Worm (Caenorhabditis elegans) whole organism, young adult: ENCODE measurements around the gene pfd-5.

ENCODE experiments used
- B0035.1 ChIP-seq: sonication (generic microtip); optimal IDR thresholded peaks from 2 replicates; lab custom pipeline; 2016; ENCODE audit warnings: missing genetic modification characterization, mild to moderate bottlenecking, missing compliant biosample characterization, missing genotype, missing genetic modification reagents
- D2030.7 ChIP-seq: fragments of 200-800 bp; sonication (Bioruptor generic); IDR thresholded peaks from 2 replicates; pipeline ENCODE4 v1.3.6; 2022; ENCODE audit warnings: missing genetic modification reagents, missing genetic modification characterization, missing compliant biosample characterization
- F10E7.11 ChIP-seq: sonication (generic microtip); optimal IDR thresholded peaks from 2 replicates; lab custom pipeline; 2017; ENCODE audit warnings: mild to moderate bottlenecking, missing genetic modification characterization, moderate library complexity, missing compliant biosample characterization
- F22D6.2 ChIP-seq: sonication (generic microtip); optimal IDR thresholded peaks from 2 replicates; lab custom pipeline; 2016; ENCODE audit warnings: mild to moderate bottlenecking, missing genetic modification characterization, missing compliant biosample characterization
- F33H1.4 ChIP-seq: fragments of 200-800 bp; sonication (Bioruptor generic); IDR thresholded peaks from 2 replicates; pipeline ENCODE4 v1.3.6; 2022; ENCODE audit warnings: missing genetic modification reagents, missing genetic modification characterization, missing compliant biosample characterization
- F49E8.2 ChIP-seq: sonication (generic microtip); optimal IDR thresholded peaks from 3 replicates; lab custom pipeline; 2017; ENCODE audit warnings: missing genetic modification characterization, mild to moderate bottlenecking, missing compliant biosample characterization, antibody characterized with exemption, moderate library complexity; ENCODE audit not compliant: insufficient read depth
- F55B11.4 ChIP-seq: sonication (generic microtip); optimal IDR thresholded peaks from 2 replicates; lab custom pipeline; 2016; ENCODE audit warnings: missing compliant biosample characterization, missing genetic modification characterization, borderline replicate concordance; ENCODE audit not compliant: insufficient read depth
- Y56A3A.18 ChIP-seq: fragments of 200-800 bp; sonication (Bioruptor generic); IDR thresholded peaks from 2 replicates; pipeline ENCODE4 v1.3.6; 2022; ENCODE audit warnings: missing genetic modification reagents, missing genetic modification characterization, missing compliant biosample characterization
- Y79H2A.3 ChIP-seq: fragments of 200-800 bp; sonication (Bioruptor generic); conservative IDR thresholded peaks from 2 replicates; pipeline ENCODE4 v1.3.6; 2022; ENCODE audit warnings: missing genetic modification reagents, missing genetic modification characterization, missing compliant biosample characterization
- ZK185.1 ChIP-seq: sonication (generic microtip); optimal IDR thresholded peaks from 2 replicates; lab custom pipeline; 2016; ENCODE audit warnings: mild to moderate bottlenecking, missing genetic modification characterization, missing compliant biosample characterization; ENCODE audit not compliant: poor library complexity, severe bottlenecking
- aptf-3 ChIP-seq: fragments of 200-800 bp; sonication (Bioruptor generic); IDR thresholded peaks from 2 replicates; pipeline ENCODE4 v1.3.6; 2022; ENCODE audit warnings: missing genetic modification characterization, missing compliant biosample characterization
- athp-1 ChIP-seq: sonication (generic microtip); optimal IDR thresholded peaks from 2 replicates; lab custom pipeline; 2017; ENCODE audit warnings: mild to moderate bottlenecking, missing genetic modification characterization, missing compliant biosample characterization
- bed-1 ChIP-seq: fragments of 200-800 bp; sonication (Bioruptor generic); IDR thresholded peaks from 2 replicates; pipeline ENCODE4 v1.3.6; 2022; ENCODE audit warnings: missing genetic modification reagents, missing genetic modification characterization, missing compliant biosample characterization
- bed-2 ChIP-seq: fragments of 200-800 bp; sonication (Bioruptor generic); IDR thresholded peaks from 2 replicates; pipeline ENCODE4 v1.3.6; 2022; ENCODE audit warnings: missing genetic modification reagents, missing genetic modification characterization, missing compliant biosample characterization
- cebp-1 ChIP-seq, 2 experiments: fragments of 200-800 bp in 1 of 2; sonication (Bioruptor generic) in 1 of 2; sonication (generic microtip) in 1 of 2; IDR thresholded peaks in 1 of 2; optimal IDR thresholded peaks in 1 of 2; 2 replicates each; pipeline versions ENCODE4 v1.3.6 to Lab custom; 2017 to 2022; ENCODE audit warnings: missing compliant biosample characterization in 2 of 2, missing genetic modification characterization in 2 of 2, mild to moderate bottlenecking in 1 of 2, missing genetic modification reagents in 1 of 2, moderate library complexity in 1 of 2
- cebp-2 ChIP-seq: fragments of 200-800 bp; sonication (Bioruptor generic); IDR thresholded peaks from 2 replicates; pipeline ENCODE4 v1.3.6; 2022; ENCODE audit warnings: missing genetic modification characterization, missing compliant biosample characterization
- ceh-100 ChIP-seq: fragments of 200-800 bp; sonication (Bioruptor generic); IDR thresholded peaks from 2 replicates; pipeline ENCODE4 v1.3.6; 2022; ENCODE audit warnings: missing genetic modification reagents, missing genetic modification characterization, missing compliant biosample characterization
- ceh-27 ChIP-seq: fragments of 200-800 bp; sonication (Bioruptor generic); optimal IDR thresholded peaks from 2 replicates; lab custom pipeline; 2018; ENCODE audit warnings: mild to moderate bottlenecking, missing genetic modification characterization, moderate library complexity, missing compliant biosample characterization
- ceh-58 ChIP-seq: fragments of 200-800 bp; sonication (Bioruptor generic); IDR thresholded peaks from 2 replicates; pipeline ENCODE4 v1.3.6; 2022; ENCODE audit warnings: missing genetic modification characterization, missing compliant biosample characterization
- dox-1 ChIP-seq: fragments of 200-800 bp; sonication (Bioruptor generic); IDR thresholded peaks from 2 replicates; pipeline ENCODE4 v1.3.6; 2022; ENCODE audit warnings: missing genetic modification reagents, missing genetic modification characterization, missing compliant biosample characterization
- dpl-1 ChIP-seq: fragments of 150-350 bp; optimal IDR thresholded peaks from 2 replicates; lab custom pipeline; 2014; ENCODE audit warnings: missing biosample characterization, missing genetic modification reagents, missing genetic modification characterization
- egl-18 ChIP-seq: fragments of 200-800 bp; sonication (Bioruptor generic); IDR thresholded peaks from 2 replicates; pipeline ENCODE4 v1.3.6; 2022; ENCODE audit warnings: missing genetic modification reagents, missing genetic modification characterization, missing compliant biosample characterization
- egl-44 ChIP-seq: fragments of 200-800 bp; sonication (Bioruptor generic); IDR thresholded peaks from 2 replicates; pipeline ENCODE4 v1.3.6; 2022; ENCODE audit warnings: missing genetic modification reagents, missing genetic modification characterization, missing compliant biosample characterization
- egrh-3 ChIP-seq: fragments of 200-800 bp; sonication (Bioruptor generic); IDR thresholded peaks from 2 replicates; pipeline ENCODE4 v1.3.6; 2022; ENCODE audit warnings: missing genetic modification reagents, missing genetic modification characterization, missing compliant biosample characterization
- hmg-1.2 ChIP-seq: fragments of 200-800 bp; sonication (Bioruptor generic); IDR thresholded peaks from 2 replicates; pipeline ENCODE4 v1.3.6; 2022; ENCODE audit warnings: missing genetic modification reagents, missing genetic modification characterization, missing compliant biosample characterization
- hmg-20 ChIP-seq: fragments of 200-800 bp; sonication (Bioruptor generic); IDR thresholded peaks from 2 replicates; pipeline ENCODE4 v1.3.6; 2022; ENCODE audit warnings: missing genetic modification reagents, missing genetic modification characterization, missing compliant biosample characterization
- hsf-1 ChIP-seq: fragments of 200-800 bp; sonication (Bioruptor generic); IDR thresholded peaks from 2 replicates; pipeline ENCODE4 v1.3.6; 2022; ENCODE audit warnings: missing genetic modification reagents, missing genetic modification characterization, missing compliant biosample characterization
- lag-1 ChIP-seq: fragments of 200-800 bp; sonication (Bioruptor generic); IDR thresholded peaks from 2 replicates; pipeline ENCODE4 v1.3.6; 2022; ENCODE audit warnings: missing genetic modification reagents, missing genetic modification characterization, missing compliant biosample characterization
- let-526 ChIP-seq: fragments of 200-800 bp; sonication (Bioruptor generic); IDR thresholded peaks from 2 replicates; pipeline ENCODE4 v1.3.6; 2022; ENCODE audit warnings: missing genetic modification reagents, missing genetic modification characterization, missing compliant biosample characterization
- let-607 ChIP-seq, 2 experiments: fragments of 200-800 bp in 1 of 2; sonication (Bioruptor generic) in 1 of 2; sonication (generic microtip) in 1 of 2; optimal IDR thresholded peaks; 2 replicates each; lab custom pipeline; 2016 to 2018; ENCODE audit warnings: mild to moderate bottlenecking in 2 of 2, missing compliant biosample characterization in 2 of 2, missing genetic modification characterization in 2 of 2, moderate library complexity in 2 of 2, missing genotype in 1 of 2
- lin-26 ChIP-seq: fragments of 200-800 bp; sonication (Bioruptor generic); IDR thresholded peaks from 2 replicates; pipeline ENCODE4 v1.3.6; 2022; ENCODE audit warnings: missing genetic modification reagents, missing genetic modification characterization, missing compliant biosample characterization
- lin-40 ChIP-seq: sonication (generic microtip); optimal IDR thresholded peaks from 2 replicates; lab custom pipeline; 2016; ENCODE audit warnings: missing genetic modification characterization, mild to moderate bottlenecking, missing compliant biosample characterization, missing genotype, missing genetic modification reagents
- lin-54 ChIP-seq: fragments of 200-800 bp; sonication (Bioruptor generic); optimal IDR thresholded peaks from 2 replicates; lab custom pipeline; 2018; ENCODE audit warnings: mild to moderate bottlenecking, missing genetic modification characterization, missing compliant biosample characterization
- lir-1 ChIP-seq: fragments of 200-800 bp; sonication (Bioruptor generic); conservative IDR thresholded peaks from 2 replicates; pipeline ENCODE4 v1.3.6; 2022; ENCODE audit warnings: missing genetic modification reagents, missing genetic modification characterization, missing compliant biosample characterization
- mcd-1 ChIP-seq: fragments of 200-800 bp; sonication (Bioruptor generic); IDR thresholded peaks from 2 replicates; pipeline ENCODE4 v1.3.6; 2022; ENCODE audit warnings: missing genetic modification reagents, missing genetic modification characterization, missing compliant biosample characterization
- nfya-1 ChIP-seq: sonication (generic microtip); optimal IDR thresholded peaks from 2 replicates; lab custom pipeline; 2017; ENCODE audit warnings: antibody characterized with exemption, missing compliant biosample characterization, missing genetic modification characterization, borderline replicate concordance; ENCODE audit not compliant: insufficient read depth
- nhr-179 ChIP-seq: sonication (generic microtip); optimal IDR thresholded peaks from 2 replicates; lab custom pipeline; 2016; ENCODE audit warnings: mild to moderate bottlenecking, missing genetic modification characterization, missing compliant biosample characterization
- nhr-80 ChIP-seq: sonication (generic microtip); optimal IDR thresholded peaks from 2 replicates; lab custom pipeline; 2016; ENCODE audit warnings: missing genetic modification characterization, missing compliant biosample characterization
- rcor-1 ChIP-seq: fragments of 200-800 bp; sonication (Bioruptor generic); IDR thresholded peaks from 2 replicates; pipeline ENCODE4 v1.3.6; 2022; ENCODE audit warnings: missing genetic modification reagents, missing genetic modification characterization, missing compliant biosample characterization
- snpc-3.4 ChIP-seq: sonication (generic microtip); optimal IDR thresholded peaks from 2 replicates; lab custom pipeline; 2017; ENCODE audit warnings: missing genetic modification characterization, mild to moderate bottlenecking, missing compliant biosample characterization, antibody characterized with exemption, moderate library complexity, missing genotype, missing genetic modification reagents
- somi-1 ChIP-seq: fragments of 200-800 bp; sonication (Bioruptor generic); optimal IDR thresholded peaks from 2 replicates; lab custom pipeline; 2018; ENCODE audit warnings: mild to moderate bottlenecking, missing genetic modification characterization, missing compliant biosample characterization
- sptf-2 ChIP-seq: fragments of 200-800 bp; sonication (Bioruptor generic); optimal IDR thresholded peaks from 2 replicates; lab custom pipeline; 2018; ENCODE audit warnings: mild to moderate bottlenecking, missing genetic modification characterization, missing compliant biosample characterization
- tbx-9 ChIP-seq: sonication (generic microtip); optimal IDR thresholded peaks from 2 replicates; lab custom pipeline; 2016; ENCODE audit warnings: borderline replicate concordance, missing genetic modification characterization, inconsistent platforms, missing compliant biosample characterization
- unc-62 ChIP-seq: fragments of 150-350 bp; optimal IDR thresholded peaks from 2 replicates; lab custom pipeline; 2014; ENCODE audit warnings: missing biosample characterization, missing genetic modification reagents, missing genetic modification characterization

pfd-5 gene

ce11 chrIII:7189581-7190128, 9.0 kb downstream of the pfd-5 start, which contains the start of gene rps-21 (continued):
- TF ChIP-seq D2030.7 (0 out of 2 replicates have a peak, but pooled peaks have one; percentile 25), F22D6.2 (tag; lab: Kevin White, UChicago) (no peak), ceh-27 (GFP tag; lab: Kevin White, UChicago) (peak; percentile 43), F55B11.4 (tag; lab: Kevin White, UChicago) (no peak), Y79H2A.3 (GFP tag; lab: Robert Waterston, UW) (no peak), hmg-20 (GFP tag; lab: Robert Waterston, UW) (no peak), rcor-1 (no peak), athp-1 (tag; lab: Kevin White, UChicago) (no peak), dox-1 (peak; percentile 49; the same call in 1 of the 2 replicates), bed-2 (no peak), lag-1 (no peak), F10E7.11 (no peak), lin-26 (GFP tag; lab: Robert Waterston, UW) (no peak), lin-54 (GFP tag; lab: Kevin White, UChicago) (peak; percentile 67), cebp-1 (GFP tag; IDR thresholded peaks at IDR 0.05; lab: Robert Waterston, UW) (0 out of 2 replicates have a peak, but pooled peaks have one; percentile 10), cebp-1 (tag; optimal IDR thresholded peaks at IDR 0.05; lab: Kevin White, UChicago) (peak; percentile 42), egl-18 (GFP tag; lab: Robert Waterston, UW) (no peak), nhr-80 (tag; lab: Kevin White, UChicago) (peak; percentile 42), snpc-3.4 (tag; lab: Kevin White, UChicago) (peak; percentile 47), tbx-9 (tag; lab: Kevin White, UChicago) (no peak), dpl-1 (GFP tag; lab: Kevin White, UChicago) (peak; percentile 51), let-607 (tag; optimal IDR thresholded peaks at IDR 0.05; lab: Kevin White, UChicago) (no peak), F49E8.2 (tag; lab: Kevin White, UChicago) (no peak), ceh-58 (GFP tag; lab: Robert Waterston, UW) (no peak), Y56A3A.18 (no peak), mcd-1 (GFP tag; lab: Robert Waterston, UW) (peak; percentile 77), egl-44 (no peak), aptf-3 (GFP tag; lab: Robert Waterston, UW) (no peak), lin-40 (tag; lab: Kevin White, UChicago) (peak; percentile 49), egrh-3 (GFP tag; lab: Robert Waterston, UW) (no peak), bed-1 (GFP tag; lab: Robert Waterston, UW) (no peak), sptf-2 (GFP tag; lab: Kevin White, UChicago) (no peak), lir-1 (GFP tag; lab: Robert Waterston, UW) (no peak), nhr-179 (tag; lab: Kevin White, UChicago) (no peak), ceh-100 (GFP tag; lab: Robert Waterston, UW) (peak; percentile 46; the same call in 1 of the 2 replicates)

ce11 chrIII:7188300-7189052, 10.2 kb downstream of the pfd-5 start, which contains the start of the genes F37C12.21 and F37C12.10:
TSS of gene F37C12.21 (plus strand) at chrIII:7188357.
TSS of gene F37C12.10 (minus strand) at chrIII:7188384.
- TF ChIP-seq let-607 (tag; optimal IDR thresholded peaks at IDR 0.05; lab: Kevin White, UChicago) = peak in 1 of 2 experiments; percentile 24
- TF ChIP-seq ZK185.1 = peak; percentile 25
- TF ChIP-seq snpc-3.4 (tag; lab: Kevin White, UChicago) = no peak
- 0 out of 2 replicates have a peak, but pooled peaks have one; percentile 63 for TF ChIP-seq cebp-2 (GFP tag; lab: Robert Waterston, UW)
- TF ChIP-seq hsf-1 = peak; percentile 48; the same call in 1 of the 2 replicates
- peak; percentile 72 for TF ChIP-seq nhr-80 (tag; lab: Kevin White, UChicago)
- no peak for TF ChIP-seq nfya-1 (tag; lab: Kevin White, UChicago)
- no peak for TF ChIP-seq rcor-1
- TF ChIP-seq F33H1.4 (GFP tag; lab: Robert Waterston, UW) = no peak
- TF ChIP-seq hmg-1.2 (GFP tag; lab: Robert Waterston, UW) = peak; percentile 15; the same call in 1 of the 2 replicates
- TF ChIP-seq B0035.1 = no peak
- peak; percentile 51 for TF ChIP-seq dox-1
- TF ChIP-seq let-526 = no peak
- TF ChIP-seq somi-1 (GFP tag; lab: Kevin White, UChicago) = no peak
- no peak for TF ChIP-seq unc-62 (GFP tag; lab: Kevin White, UChicago)
